Fruit fly (Drosophila melanogaster) whole organism, wandering third instar larva: Measurements from ENCODE around the gene CG4382.

ENCODE experiments used
- Abd-B ChIP-seq: fragments of >200 bp; optimal IDR thresholded peaks from 2 replicates; lab custom pipeline; 2017; ENCODE audit warnings: missing biosample characterization, missing genetic modification characterization
- CG32264 ChIP-seq: fragments of 200-800 bp; sonication (Bioruptor generic); optimal IDR thresholded peaks from 2 replicates; lab custom pipeline; 2016; ENCODE audit warnings: missing biosample characterization, missing genetic modification characterization
- CG9705 ChIP-seq: fragments of 200-800 bp; sonication (Bioruptor generic); optimal IDR thresholded peaks from 2 replicates; lab custom pipeline; 2018; ENCODE audit warnings: missing biosample characterization, mild to moderate bottlenecking, missing genetic modification characterization
- CrebA ChIP-seq: fragments of 200-800 bp; sonication (Bioruptor generic); optimal IDR thresholded peaks from 2 replicates; lab custom pipeline; 2016; ENCODE audit warnings: missing biosample characterization, mild to moderate bottlenecking, missing genetic modification characterization, borderline replicate concordance
- Dfd ChIP-seq: fragments of >200 bp; optimal IDR thresholded peaks from 2 replicates; lab custom pipeline; 2017; ENCODE audit warnings: missing biosample characterization, missing genetic modification characterization
- Dif ChIP-seq: fragments of 200-275, 200-300 bp; sonication (Bioruptor generic); optimal IDR thresholded peaks from 2 replicates; lab custom pipeline; 2018; ENCODE audit warnings: missing biosample characterization, missing genetic modification characterization; ENCODE audit not compliant: partially characterized antibody
- GATAd ChIP-seq: sonication (Bioruptor generic); optimal IDR thresholded peaks from 2 replicates; lab custom pipeline; 2016; ENCODE audit warnings: missing biosample characterization, missing genetic modification characterization
- HLH106 ChIP-seq: fragments of 200-800 bp; optimal IDR thresholded peaks from 3 replicates; lab custom pipeline; 2019; ENCODE audit warnings: missing biosample characterization, mild to moderate bottlenecking, missing genetic modification characterization, moderate library complexity
- Hnf4 ChIP-seq: fragments of 200-800 bp; sonication (Bioruptor generic); optimal IDR thresholded peaks from 2 replicates; lab custom pipeline; 2016; ENCODE audit warnings: missing biosample characterization, mild to moderate bottlenecking, missing genetic modification characterization
- Hr78 ChIP-seq: fragments of >200 bp; optimal IDR thresholded peaks from 2 replicates; lab custom pipeline; 2017; ENCODE audit warnings: missing biosample characterization, missing genetic modification characterization
- Hr83 ChIP-seq: fragments of 200-300 bp; sonication (Bioruptor generic); optimal IDR thresholded peaks from 2 replicates; lab custom pipeline; 2016; ENCODE audit warnings: missing biosample characterization, mild to moderate bottlenecking, missing genetic modification characterization, moderate library complexity; ENCODE audit not compliant: poor library complexity, severe bottlenecking
- Jra ChIP-seq: sonication (Bioruptor generic); optimal IDR thresholded peaks from 2 replicates; lab custom pipeline; 2016; ENCODE audit warnings: missing biosample characterization, missing genetic modification characterization
- Mio ChIP-seq: sonication (Bioruptor generic); optimal IDR thresholded peaks from 2 replicates; lab custom pipeline; 2016; ENCODE audit warnings: missing biosample characterization, missing genetic modification characterization
- Myc ChIP-seq: fragments of >200 bp; optimal IDR thresholded peaks from 2 replicates; lab custom pipeline; 2017
- N ChIP-seq: fragments of >200 bp; optimal IDR thresholded peaks from 2 replicates; lab custom pipeline; 2018; ENCODE audit warnings: missing biosample characterization, missing external identifiers, missing genetic modification characterization
- OdsH ChIP-seq: fragments of 200-800 bp; sonication (Bioruptor generic); optimal IDR thresholded peaks from 2 replicates; lab custom pipeline; 2016; ENCODE audit warnings: missing biosample characterization, mild to moderate bottlenecking, missing genetic modification characterization
- Rel ChIP-seq, 2 experiments: fragments of 200-800 bp; sonication (Bioruptor generic) in 1 of 2; optimal IDR thresholded peaks; 2 replicates in 1 of 2; 3 replicates in 1 of 2; lab custom pipeline; 2016 to 2019; ENCODE audit warnings: mild to moderate bottlenecking in 2 of 2, missing biosample characterization in 2 of 2, missing genetic modification characterization in 2 of 2, moderate library complexity in 1 of 2
- Sp1 ChIP-seq: fragments of 200-800 bp; sonication (Bioruptor generic); optimal IDR thresholded peaks from 3 replicates; lab custom pipeline; 2019; ENCODE audit warnings: missing biosample characterization, mild to moderate bottlenecking, missing genetic modification characterization, moderate library complexity
- Vsx2 ChIP-seq: fragments of 200-300, 225-300 bp; sonication (Bioruptor generic); optimal IDR thresholded peaks from 2 replicates; lab custom pipeline; 2018; ENCODE audit warnings: missing biosample characterization, missing genetic modification characterization; ENCODE audit not compliant: partially characterized antibody
- br ChIP-seq: fragments of 200-800 bp; sonication (Bioruptor generic); optimal IDR thresholded peaks from 2 replicates; lab custom pipeline; 2016; ENCODE audit warnings: missing biosample characterization, missing genetic modification characterization
- brk ChIP-seq: fragments of 200-800 bp; sonication (Bioruptor generic); optimal IDR thresholded peaks from 2 replicates; lab custom pipeline; 2016; ENCODE audit warnings: missing biosample characterization, mild to moderate bottlenecking, missing genetic modification characterization
- dl ChIP-seq, 2 experiments: fragments of 175-275, 200-275 bp in 1 of 2; fragments of 200-275 bp in 1 of 2; sonication (Bioruptor generic); optimal IDR thresholded peaks; lab custom pipeline; 2018; ENCODE audit warnings: mild to moderate bottlenecking in 2 of 2, missing biosample characterization in 2 of 2, missing genetic modification characterization in 2 of 2, moderate library complexity in 2 of 2; ENCODE audit not compliant: partially characterized antibody in 2 of 2, insufficient read depth in 1 of 2
- dmrt93B ChIP-seq: fragments of 200-800 bp; sonication (Bioruptor generic); optimal IDR thresholded peaks from 2 replicates; lab custom pipeline; 2018; ENCODE audit warnings: missing biosample characterization, mild to moderate bottlenecking, missing genetic modification characterization
- dsf ChIP-seq: sonication (Bioruptor generic); optimal IDR thresholded peaks from 2 replicates; lab custom pipeline; 2016; ENCODE audit warnings: missing biosample characterization, missing genetic modification characterization, borderline replicate concordance
- ey ChIP-seq: fragments of 200-800 bp; sonication (Bioruptor generic); optimal IDR thresholded peaks from 2 replicates; lab custom pipeline; 2016; ENCODE audit warnings: missing biosample characterization, missing genetic modification characterization
- foxo ChIP-seq, 2 experiments: fragments of 200-800 bp; sonication (Bioruptor generic); optimal IDR thresholded peaks; 2 replicates in 1 of 2; 3 replicates in 1 of 2; lab custom pipeline; 2016 to 2017; ENCODE audit warnings: missing biosample characterization in 2 of 2, missing genetic modification characterization in 2 of 2
- fru ChIP-seq: fragments of 200-800 bp; sonication (Bioruptor generic); optimal IDR thresholded peaks from 3 replicates; lab custom pipeline; 2016; ENCODE audit warnings: missing biosample characterization, mild to moderate bottlenecking, missing genetic modification characterization
- h ChIP-seq: fragments of 200-800 bp; sonication (Bioruptor generic); optimal IDR thresholded peaks from 3 replicates; lab custom pipeline; 2016; ENCODE audit warnings: missing biosample characterization, mild to moderate bottlenecking, missing genetic modification characterization
- jim ChIP-seq: fragments of 175-275, 200-325 bp; sonication (Bioruptor generic); optimal IDR thresholded peaks from 2 replicates; lab custom pipeline; 2016; ENCODE audit warnings: missing biosample characterization, mild to moderate bottlenecking, missing genetic modification characterization
- lola ChIP-seq: fragments of >200 bp; optimal IDR thresholded peaks from 2 replicates; lab custom pipeline; 2017; ENCODE audit warnings: missing biosample characterization, missing genetic modification characterization
- pan ChIP-seq: fragments of >200 bp; optimal IDR thresholded peaks from 2 replicates; lab custom pipeline; 2017
- psq ChIP-seq: fragments of 200-800 bp; sonication (Bioruptor generic); optimal IDR thresholded peaks from 3 replicates; lab custom pipeline; 2017; ENCODE audit warnings: missing biosample characterization, mild to moderate bottlenecking, missing genetic modification characterization, moderate library complexity
- rgr ChIP-seq: fragments of 200-800 bp; sonication (Bioruptor generic); optimal IDR thresholded peaks from 3 replicates; lab custom pipeline; 2016; ENCODE audit warnings: missing biosample characterization, mild to moderate bottlenecking, missing genetic modification characterization
- sage ChIP-seq: fragments of 200-800 bp; sonication (Bioruptor generic); optimal IDR thresholded peaks from 2 replicates; lab custom pipeline; 2016; ENCODE audit warnings: missing biosample characterization, mild to moderate bottlenecking, missing genetic modification characterization
- sv ChIP-seq: fragments of 200-800 bp; sonication (Bioruptor generic); optimal IDR thresholded peaks from 3 replicates; lab custom pipeline; 2016; ENCODE audit warnings: missing biosample characterization, missing genetic modification characterization
- tai ChIP-seq: sonication (Bioruptor generic); optimal IDR thresholded peaks from 2 replicates; lab custom pipeline; 2016; ENCODE audit warnings: missing biosample characterization, missing genetic modification characterization
- usp ChIP-seq: fragments of >200 bp; optimal IDR thresholded peaks from 2 replicates; lab custom pipeline; 2017; ENCODE audit warnings: missing biosample characterization, missing genetic modification characterization
- woc ChIP-seq: sonication (Bioruptor generic); optimal IDR thresholded peaks from 2 replicates; lab custom pipeline; 2016; ENCODE audit warnings: missing biosample characterization, mild to moderate bottlenecking, missing genetic modification characterization

The CG4382 gene

dm6 chr2L:9633098-9633497 lies 32.4 kb upstream of the CG4382 start:
- TF ChIP-seq lola (no peak), Abd-B (GFP tag; lab: Kevin White, UChicago) (no peak), Myc (lab: Kevin White, UChicago) (no peak), CG32264 (GFP tag; lab: Kevin White, UChicago) (peak; percentile 31), OdsH (GFP tag; lab: Kevin White, UChicago) (peak; percentile 78), Rel (GFP tag; optimal IDR thresholded peaks at IDR 0.05; lab: Kevin White, UChicago) (no peak), Rel (tag; optimal IDR thresholded peaks at IDR 0.05; lab: Kevin White, UChicago) (no peak), br (GFP tag; lab: Kevin White, UChicago) (peak; percentile 70), Dif (no peak), N (GFP tag; lab: Kevin White, UChicago) (no peak), Sp1 (GFP tag; lab: Kevin White, UChicago) (peak; percentile 48), Dfd (GFP tag; lab: Kevin White, UChicago) (no peak), CG9705 (GFP tag; lab: Kevin White, UChicago) (peak; percentile 58), brk (GFP tag; lab: Kevin White, UChicago) (peak; percentile 69), tai (GFP tag; lab: Kevin White, UChicago) (peak; percentile 86), dmrt93B (GFP tag; lab: Kevin White, UChicago) (peak; percentile 60), sv (GFP tag; lab: Kevin White, UChicago) (no peak), Hr83 (GFP tag; lab: Kevin White, UChicago) (peak; percentile 95), h (GFP tag; lab: Kevin White, UChicago) (peak; percentile 83), foxo (GFP tag; optimal IDR thresholded peaks at IDR 0.05; lab: Kevin White, UChicago) (peak in 1 of 2 experiments; percentile 56), ey (GFP tag; lab: Kevin White, UChicago) (peak; percentile 51), Vsx2 (GFP tag; lab: Kevin White, UChicago) (no peak), jim (GFP tag; lab: Kevin White, UChicago) (peak; percentile 58), rgr (GFP tag; lab: Kevin White, UChicago) (peak; percentile 82), pan (lab: Kevin White, UChicago) (no peak), dl (GFP tag; optimal IDR thresholded peaks at IDR 0.05; lab: Kevin White, UChicago; ENCODE audit: insufficient read depth in 1 of 2, partially characterized antibody in 2 of 2) (no peak), psq (GFP tag; lab: Kevin White, UChicago) (no peak), Jra (peak; percentile 77), dsf (GFP tag; lab: Kevin White, UChicago) (peak; percentile 70), sage (GFP tag; lab: Kevin White, UChicago) (peak; percentile 11), Hr78 (GFP tag; lab: Kevin White, UChicago) (no peak), HLH106 (peak; percentile 37), CrebA (no peak), Hnf4 (GFP tag; lab: Kevin White, UChicago) (peak; percentile 91), fru (GFP tag; lab: Kevin White, UChicago) (peak; percentile 29), GATAd (peak; percentile 22), woc (GFP tag; lab: Kevin White, UChicago) (no peak), usp (GFP tag; lab: Kevin White, UChicago) (no peak), Mio (GFP tag; lab: Kevin White, UChicago) (no peak)
- TF ChIP-seq, all 38 proteins: peak for 21

DNA sequence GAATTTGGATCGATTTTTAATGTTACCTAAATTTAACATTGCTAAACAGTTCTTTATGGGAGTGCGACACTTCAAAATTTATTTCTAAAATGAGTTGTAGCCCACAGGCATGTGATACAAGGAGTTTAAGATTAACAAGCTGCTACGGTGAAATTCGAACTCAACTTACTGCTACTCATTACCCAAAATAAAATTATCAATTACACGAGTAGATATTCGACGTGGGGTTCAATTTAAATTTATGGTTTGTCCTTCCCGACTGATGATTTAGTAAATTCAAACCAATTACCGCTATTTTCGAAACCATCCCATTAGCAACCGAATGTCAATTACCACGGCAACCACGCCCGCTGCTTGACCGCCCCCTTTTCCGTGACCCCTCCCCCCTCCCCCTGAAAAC lies 24.5 kb upstream of the CG4382 start, which contains the start of gene CG31882:
Gene CG31882, minus strand, starts transcription at position 101 of the 400 bp plus-strand sequence.
- TF ChIP-seq Dif (no peak), Hr83 (GFP tag; lab: Kevin White, UChicago) (no peak), tai (GFP tag; lab: Kevin White, UChicago) (no peak), dl (GFP tag; optimal IDR thresholded peaks at IDR 0.05; lab: Kevin White, UChicago; ENCODE audit: insufficient read depth in 1 of 2, partially characterized antibody in 2 of 2) (no peak), dsf (GFP tag; lab: Kevin White, UChicago) (no peak), pan (lab: Kevin White, UChicago) (no peak), CG9705 (GFP tag; lab: Kevin White, UChicago) (no peak), dmrt93B (GFP tag; lab: Kevin White, UChicago) (no peak), GATAd (no peak), rgr (GFP tag; lab: Kevin White, UChicago) (no peak), Abd-B (GFP tag; lab: Kevin White, UChicago) (no peak), Hnf4 (GFP tag; lab: Kevin White, UChicago) (no peak)
